Fruit fly (Drosophila melanogaster) whole organism, prepupa: ENCODE data around the gene CG14053.

Experiments used
- CG11762 ChIP-seq: fragments of 200-800 bp; sonication (Bioruptor generic); optimal IDR thresholded peaks from 3 replicates; lab custom pipeline; 2016; ENCODE audit warnings: missing biosample characterization, missing genetic modification characterization; ENCODE audit not compliant: insufficient read depth
- CG6808 ChIP-seq: fragments of 200-800 bp; sonication (Bioruptor generic); optimal IDR thresholded peaks from 3 replicates; lab custom pipeline; 2017; ENCODE audit warnings: missing biosample characterization, missing genetic modification characterization, mild to moderate bottlenecking, moderate library complexity, missing genetic modification reagents
- Sox15 ChIP-seq: fragments of 200-800 bp; sonication (Bioruptor generic); optimal IDR thresholded peaks from 3 replicates; lab custom pipeline; 2016; ENCODE audit warnings: missing biosample characterization, missing genetic modification characterization
- pdm3 ChIP-seq: fragments of 200-800 bp; sonication (Bioruptor generic); optimal IDR thresholded peaks from 3 replicates; lab custom pipeline; 2016; ENCODE audit warnings: missing biosample characterization, missing genetic modification characterization

- TF ChIP-seq Sox15 (GFP tag; lab: Kevin White, UChicago), result no peak
- no peak for TF ChIP-seq CG11762 (GFP tag; lab: Kevin White, UChicago)
- no peak for TF ChIP-seq CG6808
- no peak for TF ChIP-seq pdm3 (GFP tag; lab: Kevin White, UChicago)
Measured at dm6 chrX:2193809-2194207, at the start of gene CG14053.
